Worm (Caenorhabditis elegans) whole organism, early embryonic: ENCODE measurements around the gene psmd-9.
"Not testable (repeated sequence)": the region's sequence is repeated elsewhere in the genome, so short reads cannot be mapped to it uniquely, and the experiment has no call there.

ENCODE experiments used
- B0310.2 ChIP-seq: sonication (generic microtip); optimal IDR thresholded peaks from 2 replicates; lab custom pipeline; 2016; ENCODE audit warnings: mild to moderate bottlenecking, missing genetic modification characterization, missing compliant biosample characterization
- F13C5.2 ChIP-seq: sonication (generic microtip); optimal IDR thresholded peaks from 2 replicates; lab custom pipeline; 2017; ENCODE audit warnings: mild to moderate bottlenecking, missing genetic modification characterization, inconsistent platforms, missing compliant biosample characterization
- aly-1 ChIP-seq: sonication (generic microtip); optimal IDR thresholded peaks from 2 replicates; lab custom pipeline; 2016; ENCODE audit warnings: missing genetic modification characterization, missing compliant biosample characterization
- ama-1 ChIP-seq: fragments of 150-350 bp; optimal IDR thresholded peaks from 2 replicates; lab custom pipeline; 2014
- ceh-13 ChIP-seq: fragments of 200-800 bp; sonication (Bioruptor generic); optimal IDR thresholded peaks from 2 replicates; lab custom pipeline; 2018; ENCODE audit warnings: mild to moderate bottlenecking, missing genetic modification characterization, missing compliant biosample characterization
- ceh-36 ChIP-seq: sonication (generic microtip); optimal IDR thresholded peaks from 2 replicates; lab custom pipeline; 2016; ENCODE audit warnings: missing genetic modification characterization, inconsistent platforms, missing compliant biosample characterization
- ets-7 ChIP-seq: sonication (generic microtip); optimal IDR thresholded peaks from 2 replicates; lab custom pipeline; 2016; ENCODE audit warnings: missing genotype, missing genetic modification characterization, missing compliant biosample characterization
- flt-1 ChIP-seq: fragments of 200-800 bp; sonication (Bioruptor generic); IDR thresholded peaks from 2 replicates; pipeline ENCODE4 v1.3.6; 2022; ENCODE audit warnings: missing genetic modification characterization, missing compliant biosample characterization
- hmbx-1 ChIP-seq: sonication (generic microtip); optimal IDR thresholded peaks from 2 replicates; lab custom pipeline; 2016; ENCODE audit warnings: mild to moderate bottlenecking, missing genetic modification characterization, missing compliant biosample characterization
- hmg-4 ChIP-seq: fragments of 200-800 bp; sonication (Bioruptor generic); optimal IDR thresholded peaks from 2 replicates; lab custom pipeline; 2018; ENCODE audit warnings: mild to moderate bottlenecking, missing genetic modification characterization, missing compliant biosample characterization
- hnd-1 ChIP-seq: sonication (generic microtip); optimal IDR thresholded peaks from 2 replicates; lab custom pipeline; 2016; ENCODE audit warnings: missing genetic modification characterization, missing compliant biosample characterization
- pes-1 ChIP-seq: fragments of 200-800 bp; sonication (Bioruptor generic); IDR thresholded peaks from 2 replicates; pipeline ENCODE4 v1.3.6; 2022; ENCODE audit warnings: missing genetic modification reagents, missing genetic modification characterization, missing compliant biosample characterization
- scrt-1 ChIP-seq: fragments of 200-800 bp; sonication (Bioruptor generic); IDR thresholded peaks from 2 replicates; pipeline ENCODE4 v1.3.6; 2022; ENCODE audit warnings: missing genetic modification characterization, missing compliant biosample characterization
- sea-1 ChIP-seq: fragments of 200-800 bp; sonication (Bioruptor generic); conservative IDR thresholded peaks from 2 replicates; pipeline ENCODE4 v1.3.6; 2022; ENCODE audit warnings: missing genetic modification characterization, missing compliant biosample characterization
- tbx-11 ChIP-seq: fragments of 200-800 bp; sonication (Bioruptor generic); IDR thresholded peaks from 2 replicates; pipeline ENCODE4 v1.3.6; 2022; ENCODE audit warnings: missing genetic modification characterization, missing compliant biosample characterization
- tbx-37 ChIP-seq: fragments of 200-800 bp; sonication (Bioruptor generic); conservative IDR thresholded peaks from 2 replicates; pipeline ENCODE4 v1.3.6; 2022; ENCODE audit warnings: missing genetic modification reagents, missing genetic modification characterization, missing compliant biosample characterization
- tra-4 ChIP-seq: sonication (generic microtip); optimal IDR thresholded peaks from 2 replicates; lab custom pipeline; 2017; ENCODE audit warnings: missing genetic modification characterization, missing compliant biosample characterization

Gene psmd-9

DNA sequence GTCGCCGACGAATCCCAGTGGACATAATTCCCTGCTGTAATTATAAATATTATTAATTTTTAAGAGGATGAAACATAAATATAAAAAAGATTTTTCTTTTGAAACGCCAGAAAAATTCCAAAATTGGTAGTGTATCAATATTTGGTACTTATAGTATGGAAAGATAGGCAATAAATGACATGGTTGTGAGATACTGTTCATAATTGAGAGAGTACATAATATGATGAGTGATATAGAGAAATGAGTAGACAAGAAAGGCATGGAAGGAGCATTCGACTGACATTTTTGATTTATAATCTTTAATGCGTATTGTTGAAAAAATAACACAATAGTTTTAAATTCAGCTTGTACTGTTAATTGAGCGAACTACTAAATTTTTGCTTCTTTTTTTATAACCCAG lies 4.4 kb upstream of the psmd-9 start, which contains the start of gene C44B7.11:
Gene C44B7.11, minus strand, starts transcription at position 34 of the 400 bp plus-strand sequence.
- no peak for TF ChIP-seq aly-1
- no peak for TF ChIP-seq ceh-36 (tag; lab: Kevin White, UChicago)
- no peak for TF ChIP-seq ama-1 (lab: Kevin White, UChicago)
- no peak for TF ChIP-seq F13C5.2 (tag; lab: Kevin White, UChicago)
- TF ChIP-seq tbx-11, result no peak
- no peak for TF ChIP-seq scrt-1
- TF ChIP-seq hmbx-1 (tag; lab: Kevin White, UChicago), result no peak
- TF ChIP-seq hmg-4, result no peak
- no peak for TF ChIP-seq ets-7 (tag; lab: Kevin White, UChicago)
- no peak for TF ChIP-seq hnd-1 (tag; lab: Kevin White, UChicago)
- no peak for TF ChIP-seq flt-1 (GFP tag; lab: Robert Waterston, UW)

DNA sequence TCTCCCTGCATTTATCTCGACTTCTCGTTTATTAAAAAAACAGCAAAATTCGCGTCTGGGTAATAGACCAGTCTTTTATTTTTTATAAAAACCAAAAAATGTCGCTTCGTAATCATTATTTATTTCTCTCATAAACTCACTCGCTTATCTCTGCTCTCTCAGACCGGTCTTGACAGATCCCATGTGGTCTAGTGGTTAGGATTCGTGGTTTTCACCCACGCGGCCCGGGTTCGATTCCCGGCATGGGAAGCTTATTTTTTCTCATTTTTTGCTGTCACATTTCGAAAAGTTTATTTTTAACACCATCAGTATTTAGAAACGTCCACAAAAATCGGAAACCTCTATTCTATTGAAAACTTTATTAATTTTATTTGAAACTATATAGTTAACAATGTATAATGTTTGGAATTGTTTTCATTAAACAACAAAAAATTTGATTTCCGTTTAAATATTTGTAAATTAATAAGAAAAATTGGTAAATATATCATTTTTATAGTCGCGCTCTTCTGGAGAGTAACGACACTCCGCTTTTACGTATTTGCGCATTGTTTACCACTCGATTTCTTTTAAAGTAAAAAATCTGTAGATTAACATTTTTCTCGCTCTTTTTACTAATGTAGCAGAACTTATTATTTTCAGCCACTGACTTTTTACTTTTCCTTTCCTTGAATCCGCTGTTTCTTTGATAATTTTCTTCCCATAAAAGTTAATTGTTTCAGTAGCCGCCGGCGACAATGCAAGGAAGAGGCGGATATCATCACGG lies 3.7 kb upstream of the psmd-9 start, which contains the start of gene hrpl-1:
Gene hrpl-1, plus strand, starts transcription at position 713 of the 763 bp plus-strand sequence.
- TF ChIP-seq scrt-1 (peak; percentile 80), tbx-37 (no peak; the same call in 1 of the 2 replicates), tra-4 (tag; lab: Kevin White, UChicago) (no peak), aly-1 (peak; percentile 25), tbx-11 (peak; percentile 69), ceh-36 (tag; lab: Kevin White, UChicago) (peak; percentile 89), ets-7 (tag; lab: Kevin White, UChicago) (no peak), ceh-13 (GFP tag; lab: Kevin White, UChicago) (peak; percentile 27), sea-1 (GFP tag; lab: Robert Waterston, UW) (0 out of 2 replicates have a peak, but pooled peaks have one; percentile 72), pes-1 (no peak; the same call in 1 of the 2 replicates), hmbx-1 (tag; lab: Kevin White, UChicago) (peak; percentile 4), hnd-1 (tag; lab: Kevin White, UChicago) (peak; percentile 3), flt-1 (GFP tag; lab: Robert Waterston, UW) (peak; percentile 74), hmg-4 (peak; percentile 63), F13C5.2 (tag; lab: Kevin White, UChicago) (no peak)

DNA sequence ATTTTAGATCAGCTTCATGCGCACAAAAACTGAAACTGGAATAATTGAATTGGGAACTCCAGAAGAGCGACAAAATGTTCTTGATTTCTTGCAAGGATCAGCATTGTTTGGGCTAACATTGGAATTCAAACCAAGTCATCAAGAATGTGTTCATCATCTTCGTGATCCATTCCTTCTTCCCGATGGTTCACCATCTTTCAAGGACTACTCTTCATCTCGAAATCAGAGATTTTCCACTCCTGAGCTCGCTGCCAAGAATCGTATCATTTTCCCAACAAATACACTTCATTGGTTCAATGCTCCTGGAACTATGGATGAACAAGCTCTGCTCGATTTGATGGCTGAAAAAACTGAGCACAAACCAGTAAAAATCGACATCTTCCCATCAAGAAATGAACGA lies 1.2 kb upstream of the psmd-9 start:
- TF ChIP-seq B0310.2, result no peak
- TF ChIP-seq aly-1, result no peak
- no peak for TF ChIP-seq tra-4 (tag; lab: Kevin White, UChicago)
- TF ChIP-seq hmbx-1 (tag; lab: Kevin White, UChicago), result no peak
- no peak for TF ChIP-seq ama-1 (lab: Kevin White, UChicago)
- TF ChIP-seq tbx-11, result no peak
- TF ChIP-seq ceh-36 (tag; lab: Kevin White, UChicago), result no peak
- TF ChIP-seq sea-1 (GFP tag; lab: Robert Waterston, UW), result no peak
- no peak for TF ChIP-seq ets-7 (tag; lab: Kevin White, UChicago)
- no peak for TF ChIP-seq tbx-37
- no peak for TF ChIP-seq flt-1 (GFP tag; lab: Robert Waterston, UW)
- no peak for TF ChIP-seq ceh-13 (GFP tag; lab: Kevin White, UChicago)
- TF ChIP-seq pes-1, result no peak
- no peak for TF ChIP-seq hmg-4
- TF ChIP-seq scrt-1, result no peak
- TF ChIP-seq hnd-1 (tag; lab: Kevin White, UChicago), result no peak
- TF ChIP-seq F13C5.2 (tag; lab: Kevin White, UChicago), result no peak

DNA sequence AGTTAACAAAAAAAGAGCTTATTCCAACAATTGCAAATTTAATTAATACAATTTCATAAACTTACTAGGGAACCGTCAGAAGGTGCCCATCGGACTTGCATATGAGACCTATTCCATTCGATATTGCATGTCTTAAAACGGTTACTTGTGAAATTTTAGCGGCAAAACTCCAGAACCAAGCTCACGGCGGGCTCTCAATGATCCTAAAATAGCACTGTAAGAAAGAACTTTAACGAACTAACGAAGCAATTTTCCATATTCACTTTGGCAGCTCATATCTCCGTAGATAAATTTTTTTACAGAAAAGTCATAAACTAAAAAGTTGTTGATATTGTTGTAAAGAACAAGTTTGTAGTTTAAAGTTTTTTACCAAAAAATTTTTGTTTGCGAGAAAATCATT lies 5.8 kb downstream of the psmd-9 start, which contains the start of gene B0252.3:
Gene B0252.3, minus strand, starts transcription at position 101 of the 400 bp plus-strand sequence.
- not testable (repeated sequence) for TF ChIP-seq hnd-1 (tag; lab: Kevin White, UChicago); tbx-11; hmbx-1 (tag; lab: Kevin White, UChicago)

DNA sequence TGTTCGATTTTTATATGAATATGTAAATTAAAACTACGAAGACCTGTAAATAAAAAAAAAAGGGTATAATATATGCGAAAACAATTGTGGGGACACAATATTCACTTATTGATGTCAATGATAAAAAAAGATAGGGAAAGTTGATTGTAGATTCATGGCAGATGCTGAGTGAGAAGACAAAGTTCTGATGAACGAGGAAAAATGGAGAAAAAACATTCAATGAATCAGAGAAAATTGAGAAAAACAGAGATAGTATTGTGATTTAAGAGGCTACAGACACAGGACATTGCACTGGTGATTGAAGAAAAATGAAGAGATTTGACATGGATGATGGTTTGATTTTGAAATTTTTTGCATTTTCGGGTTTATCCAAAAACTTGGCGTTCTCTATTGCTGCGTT lies 6.8 kb downstream of the psmd-9 start:
- TF ChIP-seq ama-1 (lab: Kevin White, UChicago), result no peak
- no peak for TF ChIP-seq tbx-11
- TF ChIP-seq tbx-37, result no peak
- TF ChIP-seq hmg-4, result no peak
- TF ChIP-seq hnd-1 (tag; lab: Kevin White, UChicago), result no peak
- TF ChIP-seq flt-1 (GFP tag; lab: Robert Waterston, UW), result no peak
- TF ChIP-seq F13C5.2 (tag; lab: Kevin White, UChicago), result no peak
- TF ChIP-seq hmbx-1 (tag; lab: Kevin White, UChicago), result no peak

DNA sequence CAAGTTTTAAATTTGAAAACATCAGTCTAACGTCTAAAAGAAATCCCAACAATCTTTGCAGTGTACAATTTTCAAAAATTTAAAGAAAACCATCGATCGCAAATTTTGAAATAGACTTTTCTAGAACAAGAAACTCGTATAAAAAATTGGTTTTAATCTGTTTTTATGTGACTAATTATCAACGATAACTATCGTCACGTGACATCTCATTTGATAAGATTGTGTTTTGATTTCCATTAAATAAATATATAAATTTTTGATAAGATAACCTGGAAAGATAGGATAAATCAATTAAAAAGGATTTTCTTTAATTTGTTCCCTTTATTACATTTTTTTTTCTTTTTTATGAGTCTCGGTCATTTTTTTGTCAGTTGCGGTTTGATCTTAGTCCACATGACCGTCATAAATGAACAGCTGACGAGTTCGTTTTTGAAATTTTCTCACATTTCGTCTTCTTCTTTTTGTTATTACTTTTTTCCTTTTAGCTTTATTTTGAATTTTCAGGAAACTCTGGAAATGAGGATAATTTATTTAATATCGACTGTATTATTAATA lies 7.8 kb downstream of the psmd-9 start, which contains the start of gene asm-1:
Gene asm-1, plus strand, starts transcription at position 505 of the 555 bp plus-strand sequence.
- TF ChIP-seq ama-1 (lab: Kevin White, UChicago) (no peak), scrt-1 (no peak), pes-1 (no peak), ceh-13 (GFP tag; lab: Kevin White, UChicago) (no peak), sea-1 (GFP tag; lab: Robert Waterston, UW) (no peak), tra-4 (tag; lab: Kevin White, UChicago) (no peak), hnd-1 (tag; lab: Kevin White, UChicago) (no peak), tbx-11 (no peak), F13C5.2 (tag; lab: Kevin White, UChicago) (no peak), hmg-4 (no peak), B0310.2 (no peak), hmbx-1 (tag; lab: Kevin White, UChicago) (no peak), flt-1 (GFP tag; lab: Robert Waterston, UW) (no peak), ets-7 (tag; lab: Kevin White, UChicago) (no peak), ceh-36 (tag; lab: Kevin White, UChicago) (no peak), aly-1 (no peak)

DNA sequence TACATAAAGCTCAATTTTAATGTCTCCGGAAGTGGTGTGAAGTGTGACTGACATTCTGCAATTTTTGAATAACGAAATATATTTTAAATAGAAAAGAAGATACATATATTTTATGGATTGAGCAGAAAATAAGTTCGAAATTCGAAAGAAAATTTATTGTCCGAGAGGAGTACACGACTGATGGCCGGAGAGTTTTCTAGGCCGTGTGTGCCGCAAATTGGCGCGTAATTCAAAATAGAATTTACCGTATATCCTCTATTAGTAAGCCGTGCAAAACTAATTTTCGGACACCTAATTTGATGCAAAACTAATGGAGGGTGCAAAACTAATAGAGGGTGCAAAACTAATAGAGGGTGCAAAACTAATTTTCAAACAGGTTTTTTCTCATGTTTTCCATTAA lies 11.4 kb downstream of the psmd-9 start, which contains the start of gene cyn-10:
Gene cyn-10, minus strand, starts transcription at position 57 of the 400 bp plus-strand sequence.
- TF ChIP-seq aly-1, result no peak
- TF ChIP-seq sea-1 (GFP tag; lab: Robert Waterston, UW), result peak; percentile 68; the same call in 1 of the 2 replicates
- no peak; the same call in 1 of the 2 replicates for TF ChIP-seq tbx-11
- peak; percentile 75 for TF ChIP-seq scrt-1
- no peak for TF ChIP-seq ets-7 (tag; lab: Kevin White, UChicago)
- no peak for TF ChIP-seq ceh-36 (tag; lab: Kevin White, UChicago)
- TF ChIP-seq ceh-13 (GFP tag; lab: Kevin White, UChicago), result peak; percentile 3
- no peak for TF ChIP-seq B0310.2
- TF ChIP-seq F13C5.2 (tag; lab: Kevin White, UChicago), result no peak
- TF ChIP-seq hmbx-1 (tag; lab: Kevin White, UChicago), result no peak
- no peak for TF ChIP-seq hmg-4
- TF ChIP-seq tbx-37, result peak; percentile 97
- no peak; the same call in 1 of the 2 replicates for TF ChIP-seq flt-1 (GFP tag; lab: Robert Waterston, UW)
- TF ChIP-seq tra-4 (tag; lab: Kevin White, UChicago), result no peak
- TF ChIP-seq ama-1 (lab: Kevin White, UChicago), result no peak
- TF ChIP-seq hnd-1 (tag; lab: Kevin White, UChicago), result peak; percentile 35
